Worm (Caenorhabditis elegans) whole organism, late embryonic: ENCODE results near the gene ZK896.5.
A peak's percentile ranks its signal among the peaks of the same experiment; 100 is the strongest.

ENCODE experiments used
- F13H6.1 ChIP-seq: sonication (generic microtip); optimal IDR thresholded peaks from 2 replicates; lab custom pipeline; 2016; ENCODE audit warnings: missing genetic modification characterization, missing compliant biosample characterization
- K02D7.2 ChIP-seq: sonication (generic microtip); optimal IDR thresholded peaks from 2 replicates; lab custom pipeline; 2017; ENCODE audit warnings: mild to moderate bottlenecking, missing genetic modification characterization, missing compliant biosample characterization
- K09A11.1 ChIP-seq: sonication (generic microtip); optimal IDR thresholded peaks from 2 replicates; lab custom pipeline; 2017; ENCODE audit warnings: antibody characterized with exemption, mild to moderate bottlenecking, missing genetic modification characterization, missing compliant biosample characterization; ENCODE audit not compliant: insufficient read depth
- T23F11.4 ChIP-seq: fragments of 200-800 bp; sonication (Bioruptor generic); optimal IDR thresholded peaks from 2 replicates; lab custom pipeline; 2018; ENCODE audit warnings: mild to moderate bottlenecking, missing genetic modification characterization, missing compliant biosample characterization
- ahr-1 ChIP-seq: sonication (generic microtip); optimal IDR thresholded peaks from 2 replicates; lab custom pipeline; 2016; ENCODE audit warnings: missing genetic modification characterization, missing compliant biosample characterization
- ceh-14 ChIP-seq: sonication (generic microtip); optimal IDR thresholded peaks from 2 replicates; lab custom pipeline; 2016; ENCODE audit warnings: missing genotype, missing genetic modification characterization, missing compliant biosample characterization
- ceh-18 ChIP-seq: sonication (generic microtip); optimal IDR thresholded peaks from 2 replicates; lab custom pipeline; 2016; ENCODE audit warnings: missing genetic modification characterization, missing compliant biosample characterization
- ceh-2 ChIP-seq: sonication (generic microtip); optimal IDR thresholded peaks from 2 replicates; lab custom pipeline; 2016; ENCODE audit warnings: missing genotype, missing genetic modification characterization, missing compliant biosample characterization
- ceh-31 ChIP-seq: sonication (generic microtip); optimal IDR thresholded peaks from 2 replicates; lab custom pipeline; 2016; ENCODE audit warnings: missing genetic modification characterization, missing compliant biosample characterization
- ceh-34 ChIP-seq: sonication (generic microtip); optimal IDR thresholded peaks from 2 replicates; lab custom pipeline; 2016; ENCODE audit warnings: mild to moderate bottlenecking, missing genetic modification characterization, missing compliant biosample characterization
- ceh-48 ChIP-seq: sonication (generic microtip); optimal IDR thresholded peaks from 2 replicates; lab custom pipeline; 2016; ENCODE audit warnings: missing genetic modification characterization, inconsistent platforms, missing compliant biosample characterization
- ceh-6 ChIP-seq: fragments of 200-800 bp; sonication (Bioruptor generic); optimal IDR thresholded peaks from 2 replicates; lab custom pipeline; 2018; ENCODE audit warnings: mild to moderate bottlenecking, missing genetic modification characterization, missing compliant biosample characterization
- ceh-9 ChIP-seq: sonication (generic microtip); optimal IDR thresholded peaks from 2 replicates; lab custom pipeline; 2016; ENCODE audit warnings: mild to moderate bottlenecking, missing genetic modification characterization, inconsistent platforms, missing compliant biosample characterization
- dmd-4 ChIP-seq: sonication (generic microtip); optimal IDR thresholded peaks from 2 replicates; lab custom pipeline; 2016; ENCODE audit warnings: borderline replicate concordance, missing genetic modification characterization, missing compliant biosample characterization
- elt-2 ChIP-seq: sonication (generic microtip); optimal IDR thresholded peaks from 2 replicates; lab custom pipeline; 2016; ENCODE audit warnings: missing genetic modification reagents, missing genetic modification characterization, missing compliant biosample characterization
- elt-4 ChIP-seq: sonication (generic microtip); optimal IDR thresholded peaks from 2 replicates; lab custom pipeline; 2016; ENCODE audit warnings: missing genetic modification characterization, missing compliant biosample characterization
- ets-4 ChIP-seq: sonication (generic microtip); optimal IDR thresholded peaks from 2 replicates; lab custom pipeline; 2016; ENCODE audit warnings: missing genetic modification characterization, missing compliant biosample characterization
- eyg-1 ChIP-seq: sonication (generic microtip); optimal IDR thresholded peaks from 2 replicates; lab custom pipeline; 2016; ENCODE audit warnings: missing genotype, missing genetic modification characterization, missing compliant biosample characterization
- fkh-6 ChIP-seq: sonication (generic microtip); optimal IDR thresholded peaks from 2 replicates; lab custom pipeline; 2016; ENCODE audit warnings: missing genetic modification characterization, missing compliant biosample characterization
- hlh-13 ChIP-seq: fragments of 200-800 bp; sonication (Bioruptor generic); optimal IDR thresholded peaks from 2 replicates; lab custom pipeline; 2018; ENCODE audit warnings: mild to moderate bottlenecking, missing genetic modification characterization, missing compliant biosample characterization
- hlh-15 ChIP-seq: sonication (generic microtip); optimal IDR thresholded peaks from 2 replicates; lab custom pipeline; 2016; ENCODE audit warnings: missing genetic modification characterization, missing compliant biosample characterization
- hlh-6 ChIP-seq: sonication (generic microtip); optimal IDR thresholded peaks from 2 replicates; lab custom pipeline; 2016; ENCODE audit warnings: missing genotype, missing genetic modification characterization, missing compliant biosample characterization
- lim-6 ChIP-seq: sonication (generic microtip); optimal IDR thresholded peaks from 2 replicates; lab custom pipeline; 2016; ENCODE audit warnings: missing genetic modification characterization, missing compliant biosample characterization
- lin-11 ChIP-seq: fragments of 200-800 bp; sonication (Bioruptor generic); optimal IDR thresholded peaks from 2 replicates; lab custom pipeline; 2018; ENCODE audit warnings: mild to moderate bottlenecking, missing genetic modification characterization, missing compliant biosample characterization
- madf-2 ChIP-seq: sonication (generic microtip); optimal IDR thresholded peaks from 2 replicates; lab custom pipeline; 2017; ENCODE audit warnings: missing genetic modification characterization, missing compliant biosample characterization
- mec-3 ChIP-seq: sonication (generic microtip); optimal IDR thresholded peaks from 2 replicates; lab custom pipeline; 2016; ENCODE audit warnings: borderline replicate concordance, missing genetic modification characterization, missing compliant biosample characterization
- nfya-1 ChIP-seq: sonication (generic microtip); optimal IDR thresholded peaks from 2 replicates; lab custom pipeline; 2017; ENCODE audit warnings: missing genetic modification characterization, mild to moderate bottlenecking, missing compliant biosample characterization, antibody characterized with exemption, moderate library complexity
- nhr-232 ChIP-seq: sonication (generic microtip); optimal IDR thresholded peaks from 2 replicates; lab custom pipeline; 2016; ENCODE audit warnings: missing genetic modification characterization, missing compliant biosample characterization
- npax-4 ChIP-seq: sonication (generic microtip); optimal IDR thresholded peaks from 2 replicates; lab custom pipeline; 2016; ENCODE audit warnings: missing genetic modification characterization, missing compliant biosample characterization
- pag-3 ChIP-seq: sonication (generic microtip); optimal IDR thresholded peaks from 2 replicates; lab custom pipeline; 2016; ENCODE audit warnings: missing compliant biosample characterization, missing genetic modification characterization, borderline replicate concordance
- pat-9 ChIP-seq: fragments of 200-800 bp; sonication (Bioruptor generic); optimal IDR thresholded peaks from 2 replicates; lab custom pipeline; 2018; ENCODE audit warnings: mild to moderate bottlenecking, missing genetic modification characterization, moderate library complexity, missing compliant biosample characterization
- pax-1 ChIP-seq: fragments of 150-350 bp; optimal IDR thresholded peaks from 2 replicates; lab custom pipeline; 2014; ENCODE audit warnings: missing biosample characterization, missing genetic modification characterization
- pha-2 ChIP-seq: sonication (generic microtip); optimal IDR thresholded peaks from 2 replicates; lab custom pipeline; 2017; ENCODE audit warnings: mild to moderate bottlenecking, missing genetic modification characterization, missing compliant biosample characterization
- pqm-1 ChIP-seq: sonication (generic microtip); optimal IDR thresholded peaks from 2 replicates; lab custom pipeline; 2016; ENCODE audit warnings: missing genetic modification characterization, missing compliant biosample characterization
- pros-1 ChIP-seq: fragments of 150-350 bp; optimal IDR thresholded peaks from 2 replicates; lab custom pipeline; 2014; ENCODE audit warnings: missing biosample characterization, missing genetic modification reagents, missing genetic modification characterization
- sox-2 ChIP-seq: fragments of 200-800 bp; sonication (Bioruptor generic); IDR thresholded peaks from 2 replicates; pipeline ENCODE4 v1.3.6; 2022; ENCODE audit warnings: missing genetic modification reagents, missing genetic modification characterization, missing compliant biosample characterization
- sox-4 ChIP-seq: sonication (generic microtip); optimal IDR thresholded peaks from 2 replicates; lab custom pipeline; 2017; ENCODE audit warnings: mild to moderate bottlenecking, missing genetic modification characterization, inconsistent platforms, missing compliant biosample characterization
- tbx-2 ChIP-seq: sonication (generic microtip); optimal IDR thresholded peaks from 2 replicates; lab custom pipeline; 2016; ENCODE audit warnings: missing genetic modification characterization, missing compliant biosample characterization
- ttx-3 ChIP-seq: sonication (generic microtip); optimal IDR thresholded peaks from 2 replicates; lab custom pipeline; 2016; ENCODE audit warnings: missing genetic modification reagents, missing genetic modification characterization, missing compliant biosample characterization
- unc-3 ChIP-seq, 2 experiments: fragments of 200-800 bp in 1 of 2; sonication (Bioruptor generic) in 1 of 2; sonication (generic microtip) in 1 of 2; conservative IDR thresholded peaks in 1 of 2; optimal IDR thresholded peaks in 1 of 2; 2 replicates each; pipeline versions ENCODE4 v1.3.6 to Lab custom; 2016 to 2022; ENCODE audit warnings: missing compliant biosample characterization in 2 of 2, missing genetic modification characterization in 2 of 2, missing genetic modification reagents in 1 of 2
- unc-86 ChIP-seq: sonication (generic microtip); optimal IDR thresholded peaks from 2 replicates; lab custom pipeline; 2016; ENCODE audit warnings: missing genetic modification characterization, missing compliant biosample characterization
- zip-5 ChIP-seq: sonication (generic microtip); optimal IDR thresholded peaks from 2 replicates; lab custom pipeline; 2016; ENCODE audit warnings: missing genetic modification characterization, missing compliant biosample characterization

The ZK896.5 gene

ce11 chrIV:12902430-12903110 lies 23.1 kb upstream of the ZK896.5 start, which contains the start of gene K08D8.2:
Gene K08D8.2 (plus strand): TSS chrIV:12903060.
- TF ChIP-seq pat-9 (tag; lab: Kevin White, UChicago) (no peak), T23F11.4 (no peak), unc-3 (GFP tag; conservative IDR thresholded peaks at IDR 0.05; lab: Robert Waterston, UW) (no peak), unc-3 (tag; optimal IDR thresholded peaks at IDR 0.05; lab: Kevin White, UChicago) (no peak), unc-86 (tag; lab: Kevin White, UChicago) (no peak), ceh-34 (tag; lab: Kevin White, UChicago) (no peak), K02D7.2 (tag; lab: Kevin White, UChicago) (no peak), pros-1 (tag; lab: Kevin White, UChicago) (no peak), zip-5 (no peak), elt-4 (tag; lab: Kevin White, UChicago) (no peak), ceh-14 (tag; lab: Kevin White, UChicago) (no peak), pha-2 (tag; lab: Kevin White, UChicago) (no peak), lim-6 (no peak), hlh-6 (no peak), lin-11 (tag; lab: Kevin White, UChicago) (no peak), ttx-3 (tag; lab: Kevin White, UChicago) (no peak), ceh-2 (tag; lab: Kevin White, UChicago) (no peak), eyg-1 (tag; lab: Kevin White, UChicago) (no peak), fkh-6 (tag; lab: Kevin White, UChicago) (no peak), ceh-31 (no peak), nhr-232 (tag; lab: Kevin White, UChicago) (no peak)
- TF ChIP-seq, all 69 proteins: peak for 0

DNA sequence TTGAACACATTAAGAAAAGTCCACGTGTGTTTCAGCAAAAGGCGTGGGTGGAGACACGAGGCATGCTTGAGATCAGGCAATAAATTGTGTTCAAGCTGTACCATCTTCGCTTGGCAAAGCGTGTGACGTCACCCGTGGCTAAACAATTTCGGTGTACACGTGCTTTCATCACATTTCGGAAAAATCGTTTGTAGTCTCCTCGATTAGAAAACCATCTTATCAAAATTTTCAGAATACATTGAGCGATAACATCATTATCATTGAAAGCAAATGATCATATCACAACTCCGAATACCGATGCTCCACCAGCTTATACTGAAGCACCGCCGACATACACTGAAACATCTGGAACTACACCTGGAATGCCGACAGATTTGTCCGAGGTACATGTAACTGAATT lies 22.2 kb upstream of the ZK896.5 start:
- TF ChIP-seq ceh-48 (no peak), elt-2 (tag; lab: Kevin White, UChicago) (peak; percentile 48), ceh-9 (tag; lab: Kevin White, UChicago) (no peak), mec-3 (no peak), pqm-1 (no peak)

DNA sequence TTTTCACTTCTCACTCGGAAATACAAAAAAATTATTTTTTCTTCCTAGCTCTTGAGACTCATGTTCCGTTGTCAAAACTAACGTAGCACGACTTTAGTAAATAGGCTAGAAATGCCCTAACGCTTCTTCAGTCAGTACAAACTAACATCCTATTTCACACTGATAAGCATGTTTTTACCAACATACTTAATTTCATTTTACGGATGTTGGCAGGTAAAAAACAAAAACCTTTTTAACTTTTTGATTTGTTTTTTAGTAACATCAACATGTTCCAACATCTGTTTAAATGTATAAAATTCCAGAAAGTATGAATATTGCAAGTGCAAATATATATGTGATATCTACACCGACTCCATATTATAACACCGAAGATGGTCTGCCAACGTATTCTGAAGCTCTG lies 20.8 kb upstream of the ZK896.5 start, which contains the start of gene K08D8.10:
K08D8.10 (plus strand) TSS at position 301 of the 400 bp plus-strand sequence.
- TF ChIP-seq dmd-4 (tag; lab: Kevin White, UChicago) (no peak), ahr-1 (tag; lab: Kevin White, UChicago) (no peak), pag-3 (tag; lab: Kevin White, UChicago) (no peak), npax-4 (tag; lab: Kevin White, UChicago) (no peak), ceh-6 (GFP tag; lab: Kevin White, UChicago) (no peak), sox-4 (tag; lab: Kevin White, UChicago) (no peak), ets-4 (tag; lab: Kevin White, UChicago) (no peak), ceh-18 (tag; lab: Kevin White, UChicago) (no peak), hlh-15 (tag; lab: Kevin White, UChicago) (no peak), ttx-3 (tag; lab: Kevin White, UChicago) (no peak), lim-6 (no peak), elt-2 (tag; lab: Kevin White, UChicago) (no peak)
- TF ChIP-seq, all 69 proteins: peak for 0

ce11 chrIV:12899392-12899791 lies 19.9 kb upstream of the ZK896.5 start, which contains the start of gene K08D8.9:
Gene K08D8.9 (plus strand): TSS chrIV:12899692.
- no peak for TF ChIP-seq nfya-1 (tag; lab: Kevin White, UChicago)
- no peak for TF ChIP-seq tbx-2 (tag; lab: Kevin White, UChicago)
- no peak for TF ChIP-seq F13H6.1 (tag; lab: Kevin White, UChicago)
- TF ChIP-seq dmd-4 (tag; lab: Kevin White, UChicago), result no peak
- no peak for TF ChIP-seq hlh-13 (GFP tag; lab: Kevin White, UChicago)
- TF ChIP-seq pax-1 (tag; lab: Kevin White, UChicago), result no peak
- TF ChIP-seq sox-2 (GFP tag; lab: Robert Waterston, UW), result no peak
- TF ChIP-seq ceh-48, result no peak
- TF ChIP-seq madf-2, result no peak
- no peak for TF ChIP-seq ceh-18 (tag; lab: Kevin White, UChicago)
- no peak for TF ChIP-seq K09A11.1
- TF ChIP-seq, all 69 proteins: peak for 0
